Fruit fly (Drosophila melanogaster) whole organism, adult: Measurements from ENCODE around the gene Bsg.

Experiments
- CG11617 ChIP-seq: fragments of 200-800 bp; sonication (Bioruptor generic); optimal IDR thresholded peaks from 2 replicates; lab custom pipeline; 2017; ENCODE audit warnings: mild to moderate bottlenecking, missing biosample characterization, missing genetic modification reagents, missing genetic modification characterization
- CG12768 ChIP-seq: fragments of 200-800 bp; sonication (Bioruptor generic); optimal IDR thresholded peaks from 2 replicates; lab custom pipeline; 2017; ENCODE audit warnings: missing biosample characterization, missing genetic modification characterization, mild to moderate bottlenecking, moderate library complexity, missing genetic modification reagents
- CG14711 ChIP-seq: fragments of 200-800 bp; sonication (Bioruptor generic); optimal IDR thresholded peaks from 2 replicates; lab custom pipeline; 2018; ENCODE audit warnings: missing biosample characterization, mild to moderate bottlenecking, missing genetic modification characterization, moderate library complexity
- CG1620 ChIP-seq: fragments of 200-800 bp; sonication (Bioruptor generic); optimal IDR thresholded peaks from 2 replicates; lab custom pipeline; 2016; ENCODE audit warnings: missing biosample characterization, missing genetic modification characterization
- CG33017 ChIP-seq: fragments of 200-800 bp; sonication (Bioruptor generic); optimal IDR thresholded peaks from 2 replicates; lab custom pipeline; 2018; ENCODE audit warnings: missing biosample characterization, mild to moderate bottlenecking, missing genetic modification characterization, moderate library complexity
- CG5204 ChIP-seq: fragments of 200-800 bp; sonication (Bioruptor generic); optimal IDR thresholded peaks from 2 replicates; lab custom pipeline; 2016; ENCODE audit warnings: missing biosample characterization, missing genetic modification characterization
- CG7045 ChIP-seq: fragments of 200-800 bp; sonication (Bioruptor generic); optimal IDR thresholded peaks from 2 replicates; lab custom pipeline; 2017; ENCODE audit warnings: missing biosample characterization, mild to moderate bottlenecking, missing genetic modification characterization
- CG7101 ChIP-seq: fragments of 200-800 bp; sonication (Bioruptor generic); optimal IDR thresholded peaks from 2 replicates; lab custom pipeline; 2018; ENCODE audit warnings: missing biosample characterization, mild to moderate bottlenecking, missing genetic modification characterization, moderate library complexity
- Clk ChIP-seq: fragments of 200-800 bp; sonication (Bioruptor generic); optimal IDR thresholded peaks from 2 replicates; lab custom pipeline; 2017; ENCODE audit warnings: missing biosample characterization, missing genetic modification characterization
- Crg-1 ChIP-seq: fragments of 200-800 bp; sonication (Bioruptor generic); optimal IDR thresholded peaks from 2 replicates; lab custom pipeline; 2016; ENCODE audit warnings: missing biosample characterization, missing genetic modification characterization
- Hr96 ChIP-seq: fragments of 200-800 bp; sonication (Bioruptor generic); optimal IDR thresholded peaks from 2 replicates; lab custom pipeline; 2016; ENCODE audit warnings: missing biosample characterization, missing genetic modification characterization
- Mnt ChIP-seq: fragments of 200-800 bp; sonication (Bioruptor generic); optimal IDR thresholded peaks from 2 replicates; lab custom pipeline; 2016; ENCODE audit warnings: missing biosample characterization, mild to moderate bottlenecking, missing genetic modification characterization
- bab1 ChIP-seq: fragments of 200-800 bp; sonication (Bioruptor generic); optimal IDR thresholded peaks from 3 replicates; lab custom pipeline; 2019; ENCODE audit warnings: missing biosample characterization, mild to moderate bottlenecking, missing genetic modification characterization, moderate library complexity
- cic ChIP-seq: fragments of 200-800 bp; sonication (Bioruptor generic); optimal IDR thresholded peaks from 2 replicates; lab custom pipeline; 2017; ENCODE audit warnings: missing biosample characterization, mild to moderate bottlenecking, missing genetic modification characterization, moderate library complexity
- cnc ChIP-seq, 2 experiments: fragments of >200 bp; optimal IDR thresholded peaks; 2 replicates each; lab custom pipeline; 2017
- kay ChIP-seq: fragments of 200-800 bp; sonication (Bioruptor generic); peaks from one replicate; lab custom pipeline; 2016; ENCODE audit warnings: missing biosample characterization, missing genetic modification characterization, borderline replicate concordance
- ovo ChIP-seq: fragments of 200-800 bp; sonication (Bioruptor generic); optimal IDR thresholded peaks from 2 replicates; lab custom pipeline; 2016; ENCODE audit warnings: missing biosample characterization, missing genetic modification characterization
- pad ChIP-seq: fragments of 200-800 bp; sonication (Bioruptor generic); optimal IDR thresholded peaks from 3 replicates; lab custom pipeline; 2017; ENCODE audit warnings: missing biosample characterization, missing genetic modification characterization, mild to moderate bottlenecking, moderate library complexity, missing genetic modification reagents
- tj ChIP-seq: fragments of 200-800 bp; sonication (Bioruptor generic); optimal IDR thresholded peaks from 3 replicates; lab custom pipeline; 2017; ENCODE audit warnings: missing biosample characterization, mild to moderate bottlenecking, missing genetic modification characterization, moderate library complexity
- toe ChIP-seq: fragments of 200-800 bp; sonication (Bioruptor generic); optimal IDR thresholded peaks from 2 replicates; lab custom pipeline; 2016; ENCODE audit warnings: missing biosample characterization, missing genetic modification characterization

Gene Bsg

DNA sequence CACCGCTTCAGTTG, at the start of gene Bsg:
TSS of gene Bsg (plus strand) at position 8 of the 14 bp plus-strand sequence.
- TF ChIP-seq CG7045 (GFP tag; lab: Kevin White, UChicago) (no peak), CG5204 (GFP tag; lab: Kevin White, UChicago) (no peak), kay (no peak), Clk (GFP tag; lab: Kevin White, UChicago) (no peak), pad (no peak), CG11617 (no peak), CG7101 (tag; lab: Kevin White, UChicago) (no peak), Hr96 (GFP tag; lab: Kevin White, UChicago) (no peak), cnc (optimal IDR thresholded peaks at IDR 0.05; lab: Kevin White, UChicago) (no peak), CG14711 (tag; lab: Kevin White, UChicago) (no peak), tj (GFP tag; lab: Kevin White, UChicago) (no peak), toe (GFP tag; lab: Kevin White, UChicago) (no peak), CG1620 (GFP tag; lab: Kevin White, UChicago) (no peak), Mnt (GFP tag; lab: Kevin White, UChicago) (no peak), bab1 (GFP tag; lab: Kevin White, UChicago) (no peak), Crg-1 (GFP tag; lab: Kevin White, UChicago) (no peak), cic (GFP tag; lab: Kevin White, UChicago) (no peak)

DNA sequence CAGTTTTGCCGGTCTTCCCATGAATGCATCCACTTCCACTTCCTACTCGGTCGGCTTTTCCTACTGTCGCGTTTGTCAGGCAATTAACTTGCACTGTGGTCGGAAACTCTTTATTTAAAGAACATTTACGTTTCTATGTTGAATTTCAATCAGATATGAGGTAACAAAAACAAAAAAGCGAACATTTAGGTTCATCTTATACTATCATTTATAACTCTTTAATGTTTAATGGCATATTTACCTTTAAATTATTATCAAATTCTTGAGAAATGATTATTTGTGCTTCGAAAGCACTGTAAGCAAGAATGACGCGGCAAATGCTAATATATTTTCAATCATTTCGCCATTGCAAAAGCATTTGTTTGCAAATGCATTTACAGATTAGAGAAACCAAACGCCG, 49.5 kb upstream of the Bsg start:
- no peak for TF ChIP-seq CG5204 (GFP tag; lab: Kevin White, UChicago)
- TF ChIP-seq Clk (GFP tag; lab: Kevin White, UChicago): no peak
- peak; percentile 18 for TF ChIP-seq CG7045 (GFP tag; lab: Kevin White, UChicago)
- no peak for TF ChIP-seq Crg-1 (GFP tag; lab: Kevin White, UChicago)
- TF ChIP-seq CG33017 (tag; lab: Kevin White, UChicago): peak; percentile 82
- TF ChIP-seq CG1620 (GFP tag; lab: Kevin White, UChicago): no peak
- peak; percentile 53 for TF ChIP-seq CG12768 (GFP tag; lab: Kevin White, UChicago)
- peak; percentile 24 for TF ChIP-seq tj (GFP tag; lab: Kevin White, UChicago)
- no peak for TF ChIP-seq kay
- TF ChIP-seq ovo (GFP tag; lab: Kevin White, UChicago): no peak
- no peak for TF ChIP-seq cic (GFP tag; lab: Kevin White, UChicago)
- TF ChIP-seq cnc (optimal IDR thresholded peaks at IDR 0.05; lab: Kevin White, UChicago): peak in 1 of 2 experiments; percentile 71
- TF ChIP-seq bab1 (GFP tag; lab: Kevin White, UChicago): no peak
- peak; percentile 68 for TF ChIP-seq CG7101 (tag; lab: Kevin White, UChicago)
- no peak for TF ChIP-seq pad
- TF ChIP-seq Mnt (GFP tag; lab: Kevin White, UChicago): no peak
- peak; percentile 44 for TF ChIP-seq CG14711 (tag; lab: Kevin White, UChicago)
- no peak for TF ChIP-seq toe (GFP tag; lab: Kevin White, UChicago)
- TF ChIP-seq CG11617: no peak

DNA sequence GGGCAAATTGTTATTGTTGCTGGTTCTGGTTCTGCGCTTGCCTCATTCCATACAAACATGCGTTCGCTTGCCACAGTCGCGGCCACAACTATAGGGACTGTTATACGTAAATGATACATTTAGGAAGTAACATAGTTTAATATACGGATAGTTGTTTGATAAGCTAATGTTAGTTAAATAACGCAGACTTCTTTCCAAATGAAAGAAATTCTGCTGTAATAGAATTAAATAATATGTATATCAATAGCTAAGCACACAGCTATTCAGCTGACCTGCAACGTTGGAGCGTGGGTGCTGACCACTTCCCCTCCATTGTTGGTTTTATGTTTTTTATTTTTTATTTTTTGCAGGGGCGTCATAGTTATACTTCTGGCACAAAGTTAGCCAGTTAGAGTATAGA, 48.5 kb upstream of the Bsg start:
- TF ChIP-seq CG1620 (GFP tag; lab: Kevin White, UChicago) (no peak), ovo (GFP tag; lab: Kevin White, UChicago) (no peak), CG14711 (tag; lab: Kevin White, UChicago) (peak; percentile 53), toe (GFP tag; lab: Kevin White, UChicago) (no peak), kay (no peak), cnc (optimal IDR thresholded peaks at IDR 0.05; lab: Kevin White, UChicago) (peak in 1 of 2 experiments; percentile 14), tj (GFP tag; lab: Kevin White, UChicago) (peak; percentile 30), Mnt (GFP tag; lab: Kevin White, UChicago) (peak; percentile 5), CG33017 (tag; lab: Kevin White, UChicago) (peak; percentile 75), CG12768 (GFP tag; lab: Kevin White, UChicago) (peak; percentile 44), Crg-1 (GFP tag; lab: Kevin White, UChicago) (no peak), bab1 (GFP tag; lab: Kevin White, UChicago) (peak; percentile 6), Hr96 (GFP tag; lab: Kevin White, UChicago) (no peak), CG5204 (GFP tag; lab: Kevin White, UChicago) (no peak), pad (peak; percentile 51), CG11617 (peak; percentile 44), Clk (GFP tag; lab: Kevin White, UChicago) (peak; percentile 25), CG7045 (GFP tag; lab: Kevin White, UChicago) (peak; percentile 69), CG7101 (tag; lab: Kevin White, UChicago) (peak; percentile 58), cic (GFP tag; lab: Kevin White, UChicago) (no peak)

DNA sequence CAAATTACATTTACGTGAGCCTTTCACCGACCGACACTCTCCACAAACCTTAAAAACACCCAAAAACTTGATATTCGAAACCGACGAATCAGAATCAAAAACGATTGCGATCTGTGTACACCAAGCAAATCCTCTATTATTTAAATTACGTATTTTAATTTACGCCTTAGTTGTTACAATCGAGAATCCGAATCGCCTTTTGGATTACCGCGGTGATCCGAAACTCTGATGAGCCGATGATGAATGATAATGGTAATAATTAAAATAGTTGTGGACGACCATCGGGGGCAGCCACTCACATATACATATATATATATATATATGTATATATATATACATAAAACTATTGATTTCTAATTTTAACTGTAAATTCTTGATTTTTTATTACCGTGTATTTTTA, 43.5 kb upstream of the Bsg start, which contains the start of gene CG7367:
TSS of gene CG7367 (minus strand) at position 101 of the 400 bp plus-strand sequence.
- TF ChIP-seq Hr96 (GFP tag; lab: Kevin White, UChicago): no peak
- TF ChIP-seq Crg-1 (GFP tag; lab: Kevin White, UChicago): no peak
- TF ChIP-seq pad: no peak
- no peak for TF ChIP-seq CG7045 (GFP tag; lab: Kevin White, UChicago)
- no peak for TF ChIP-seq toe (GFP tag; lab: Kevin White, UChicago)
- TF ChIP-seq CG14711 (tag; lab: Kevin White, UChicago): no peak
- TF ChIP-seq CG5204 (GFP tag; lab: Kevin White, UChicago): no peak
- TF ChIP-seq kay: no peak
- no peak for TF ChIP-seq CG1620 (GFP tag; lab: Kevin White, UChicago)
- TF ChIP-seq CG11617: no peak
- TF ChIP-seq CG12768 (GFP tag; lab: Kevin White, UChicago): no peak
- TF ChIP-seq Mnt (GFP tag; lab: Kevin White, UChicago): no peak
- TF ChIP-seq bab1 (GFP tag; lab: Kevin White, UChicago): no peak
- TF ChIP-seq CG7101 (tag; lab: Kevin White, UChicago): no peak
- no peak for TF ChIP-seq cic (GFP tag; lab: Kevin White, UChicago)
- no peak for TF ChIP-seq tj (GFP tag; lab: Kevin White, UChicago)
- no peak for TF ChIP-seq cnc (optimal IDR thresholded peaks at IDR 0.05; lab: Kevin White, UChicago)
- no peak for TF ChIP-seq ovo (GFP tag; lab: Kevin White, UChicago)
- no peak for TF ChIP-seq CG33017 (tag; lab: Kevin White, UChicago)

DNA sequence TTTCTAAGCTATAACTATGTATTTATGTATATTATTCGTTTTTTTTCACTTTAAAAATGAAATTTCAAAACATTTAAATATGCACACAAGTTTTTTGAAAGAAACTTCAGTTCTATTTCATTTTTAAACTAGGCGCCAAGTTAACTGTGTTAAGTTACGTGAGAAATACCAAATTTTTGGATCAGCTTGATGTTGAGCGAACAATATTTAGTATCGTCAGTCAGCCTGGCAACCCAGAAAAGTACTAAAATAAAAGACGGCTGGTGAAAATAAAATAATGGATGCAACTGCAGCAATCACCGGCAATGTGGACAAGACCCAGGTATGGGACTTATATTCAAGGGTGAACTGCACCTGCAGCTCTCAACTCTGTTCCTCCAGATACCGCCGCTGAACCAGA, 42.3 kb upstream of the Bsg start, which contains the start of gene CCDC53:
TSS of gene CCDC53 (plus strand) at position 235 of the 400 bp plus-strand sequence.
- TF ChIP-seq Clk (GFP tag; lab: Kevin White, UChicago): no peak
- peak; percentile 33 for TF ChIP-seq bab1 (GFP tag; lab: Kevin White, UChicago)
- TF ChIP-seq CG14711 (tag; lab: Kevin White, UChicago): peak; percentile 98
